Fruit fly (Drosophila melanogaster) whole organism, prepupa: ENCODE data around the gene RSG7.

Source experiments
- CG10631 ChIP-seq: fragments of 200-800 bp; sonication (Bioruptor generic); optimal IDR thresholded peaks from 2 replicates; lab custom pipeline; 2016; ENCODE audit warnings: missing biosample characterization, missing genetic modification characterization
- CG10669 ChIP-seq: fragments of 200-800 bp; sonication (Bioruptor generic); optimal IDR thresholded peaks from 3 replicates; lab custom pipeline; 2018; ENCODE audit warnings: missing biosample characterization, mild to moderate bottlenecking, missing genetic modification characterization, moderate library complexity
- CG11294 ChIP-seq: fragments of 200-800 bp; sonication (Bioruptor generic); IDR thresholded peaks from 2 replicates; pipeline ENCODE4 v1.3.6; 2022; ENCODE audit warnings: missing biosample characterization, missing genetic modification characterization
- CG11762 ChIP-seq: fragments of 200-800 bp; sonication (Bioruptor generic); optimal IDR thresholded peaks from 3 replicates; lab custom pipeline; 2016; ENCODE audit warnings: missing biosample characterization, missing genetic modification characterization; ENCODE audit not compliant: insufficient read depth
- CG15336 ChIP-seq: fragments of 200-800 bp; sonication (Bioruptor generic); IDR thresholded peaks from 2 replicates; pipeline ENCODE4 v1.3.6; 2022; ENCODE audit warnings: missing biosample characterization, missing genetic modification characterization
- CG1621 ChIP-seq: fragments of 200-800 bp; sonication (Bioruptor generic); optimal IDR thresholded peaks from 3 replicates; lab custom pipeline; 2018; ENCODE audit warnings: missing biosample characterization, mild to moderate bottlenecking, missing genetic modification characterization
- CG3032 ChIP-seq: fragments of 200-800 bp; optimal IDR thresholded peaks from 2 replicates; lab custom pipeline; 2019; ENCODE audit warnings: missing biosample characterization, mild to moderate bottlenecking, missing genetic modification characterization, moderate library complexity
- CG32006 ChIP-seq: fragments of 200-800 bp; sonication (Bioruptor generic); optimal IDR thresholded peaks from 3 replicates; lab custom pipeline; 2017; ENCODE audit warnings: missing biosample characterization, mild to moderate bottlenecking, missing genetic modification characterization
- CG34406 ChIP-seq: fragments of 200-800 bp; sonication (Bioruptor generic); optimal IDR thresholded peaks from 3 replicates; lab custom pipeline; 2016; ENCODE audit warnings: missing biosample characterization, missing genetic modification characterization
- CG3919 ChIP-seq: fragments of 200-800 bp; sonication (Bioruptor generic); optimal IDR thresholded peaks from 3 replicates; lab custom pipeline; 2016; ENCODE audit warnings: missing biosample characterization, missing genetic modification characterization
- CG4318 ChIP-seq: fragments of 200-800 bp; sonication (Bioruptor generic); optimal IDR thresholded peaks from 3 replicates; lab custom pipeline; 2017; ENCODE audit warnings: missing biosample characterization, mild to moderate bottlenecking, missing genetic modification characterization
- CG6163 ChIP-seq: fragments of 200-800 bp; sonication (Bioruptor generic); IDR thresholded peaks from 3 replicates; pipeline ENCODE4 v1.3.6; 2022; ENCODE audit warnings: missing biosample characterization, missing genetic modification characterization
- CG6276 ChIP-seq: fragments of 200-800 bp; sonication (Bioruptor generic); optimal IDR thresholded peaks from 2 replicates; lab custom pipeline; 2017; ENCODE audit warnings: missing biosample characterization, mild to moderate bottlenecking, missing genetic modification characterization
- CG6854 ChIP-seq: fragments of 200-800 bp; sonication (Bioruptor generic); optimal IDR thresholded peaks from 2 replicates; lab custom pipeline; 2017; ENCODE audit warnings: missing biosample characterization, mild to moderate bottlenecking, missing genetic modification characterization
- CG8119 ChIP-seq: fragments of 200-800 bp; sonication (Bioruptor generic); IDR thresholded peaks from 3 replicates; pipeline ENCODE4 v1.3.6; 2022; ENCODE audit warnings: missing biosample characterization, missing genetic modification characterization
- CG8632 ChIP-seq: fragments of 200-800 bp; sonication (Bioruptor generic); optimal IDR thresholded peaks from 3 replicates; lab custom pipeline; 2016; ENCODE audit warnings: missing biosample characterization, missing genetic modification characterization
- Eip78C ChIP-seq: fragments of 200-800 bp; sonication (Bioruptor generic); peaks from one replicate; lab custom pipeline; 2016; ENCODE audit warnings: missing biosample characterization, missing genetic modification characterization
- Eip93F ChIP-seq: fragments of 200-800 bp; sonication (Bioruptor generic); optimal IDR thresholded peaks from 2 replicates; lab custom pipeline; 2016; ENCODE audit warnings: missing biosample characterization, mild to moderate bottlenecking, missing genetic modification characterization
- Ets21C ChIP-seq: fragments of 200-800 bp; sonication (Bioruptor generic); optimal IDR thresholded peaks from 3 replicates; lab custom pipeline; 2016; ENCODE audit warnings: missing biosample characterization, missing genetic modification characterization
- Hr38 ChIP-seq: sonication (Bioruptor generic); optimal IDR thresholded peaks from 2 replicates; lab custom pipeline; 2016; ENCODE audit warnings: missing biosample characterization, missing genetic modification characterization
- Hr39 ChIP-seq: fragments of 200-800 bp; sonication (Bioruptor generic); optimal IDR thresholded peaks from 2 replicates; lab custom pipeline; 2016; ENCODE audit warnings: missing biosample characterization, missing genetic modification characterization
- Hr4 ChIP-seq: fragments of 200-800 bp; sonication (Bioruptor generic); optimal IDR thresholded peaks from 3 replicates; lab custom pipeline; 2016; ENCODE audit warnings: missing biosample characterization, missing genetic modification characterization
- Lpt ChIP-seq: fragments of 200-800 bp; sonication (Bioruptor generic); optimal IDR thresholded peaks from 3 replicates; lab custom pipeline; 2016; ENCODE audit warnings: missing biosample characterization, missing genetic modification characterization
- Met ChIP-seq: fragments of 200-800 bp; sonication (Bioruptor generic); optimal IDR thresholded peaks from 3 replicates; lab custom pipeline; 2016; ENCODE audit warnings: missing biosample characterization, missing genetic modification characterization
- OdsH ChIP-seq: fragments of 200-800 bp; sonication (Bioruptor generic); optimal IDR thresholded peaks from 3 replicates; lab custom pipeline; 2016; ENCODE audit warnings: missing biosample characterization, missing genetic modification characterization
- Smox ChIP-seq: fragments of 200-800 bp; sonication (Bioruptor generic); optimal IDR thresholded peaks from 3 replicates; lab custom pipeline; 2016; ENCODE audit warnings: missing biosample characterization, missing genetic modification characterization
- acj6 ChIP-seq: fragments of 200-800 bp; sonication (Bioruptor generic); optimal IDR thresholded peaks from 3 replicates; lab custom pipeline; 2016; ENCODE audit warnings: missing biosample characterization, missing genetic modification characterization
- dac ChIP-seq: fragments of 200-800 bp; sonication (Bioruptor generic); optimal IDR thresholded peaks from 2 replicates; lab custom pipeline; 2017; ENCODE audit warnings: missing biosample characterization, mild to moderate bottlenecking, missing genetic modification characterization
- dsx ChIP-seq: fragments of 200-800 bp; optimal IDR thresholded peaks from 3 replicates; lab custom pipeline; 2019; ENCODE audit warnings: missing biosample characterization, mild to moderate bottlenecking, missing genetic modification characterization, moderate library complexity; ENCODE audit not compliant: poor library complexity, severe bottlenecking
- eg ChIP-seq: fragments of 200-800 bp; sonication (Bioruptor generic); IDR thresholded peaks from 3 replicates; pipeline ENCODE4 v1.3.6; 2022; ENCODE audit warnings: missing biosample characterization, missing genetic modification characterization
- esn ChIP-seq: fragments of 200-800 bp; sonication (Bioruptor generic); optimal IDR thresholded peaks from 2 replicates; lab custom pipeline; 2016; ENCODE audit warnings: missing biosample characterization, mild to moderate bottlenecking, missing genetic modification characterization, moderate library complexity
- lz ChIP-seq: fragments of 200-800 bp; sonication (Bioruptor generic); optimal IDR thresholded peaks from 3 replicates; lab custom pipeline; 2016; ENCODE audit warnings: missing biosample characterization, missing genetic modification characterization
- net ChIP-seq: fragments of 200-800 bp; sonication (Bioruptor generic); optimal IDR thresholded peaks from 3 replicates; lab custom pipeline; 2016; ENCODE audit warnings: missing biosample characterization, missing genetic modification characterization
- pdm3 ChIP-seq: fragments of 200-800 bp; sonication (Bioruptor generic); optimal IDR thresholded peaks from 3 replicates; lab custom pipeline; 2016; ENCODE audit warnings: missing biosample characterization, missing genetic modification characterization
- spab ChIP-seq: fragments of 200-800 bp; sonication (Bioruptor generic); optimal IDR thresholded peaks from 2 replicates; lab custom pipeline; 2017; ENCODE audit warnings: missing biosample characterization, mild to moderate bottlenecking, missing genetic modification characterization, missing genetic modification reagents
- ss ChIP-seq, 2 experiments: fragments of 200-800 bp; sonication (Bioruptor generic); optimal IDR thresholded peaks; 2 replicates in 1 of 2; 3 replicates in 1 of 2; lab custom pipeline; 2017 to 2018; ENCODE audit warnings: mild to moderate bottlenecking in 2 of 2, missing biosample characterization in 2 of 2, missing genetic modification characterization in 2 of 2, moderate library complexity in 1 of 2
- svp ChIP-seq: fragments of 200-800 bp; sonication (Bioruptor generic); peaks from one replicate; lab custom pipeline; 2016; ENCODE audit warnings: missing biosample characterization, missing genetic modification characterization
- topi ChIP-seq: fragments of 200-800 bp; sonication (Bioruptor generic); optimal IDR thresholded peaks from 3 replicates; lab custom pipeline; 2016; ENCODE audit warnings: missing biosample characterization, missing genetic modification characterization
- vri ChIP-seq: fragments of 200-800 bp; sonication (Bioruptor generic); optimal IDR thresholded peaks from 3 replicates; lab custom pipeline; 2016; ENCODE audit warnings: missing biosample characterization, mild to moderate bottlenecking, missing genetic modification characterization

Gene RSG7

dm6 chrX:16849517-16849916, 5.3 kb upstream of the RSG7 start:
- TF ChIP-seq CG11294 (GFP tag; lab: Robert Waterston, UW) (no peak), Hr4 (GFP tag; lab: Kevin White, UChicago) (no peak), pdm3 (GFP tag; lab: Kevin White, UChicago) (no peak), topi (GFP tag; lab: Kevin White, UChicago) (no peak), CG1621 (tag; lab: Kevin White, UChicago) (no peak), CG10669 (GFP tag; lab: Kevin White, UChicago) (no peak), Met (GFP tag; lab: Kevin White, UChicago) (no peak), dsx (GFP tag; lab: Kevin White, UChicago) (no peak), Ets21C (GFP tag; lab: Kevin White, UChicago) (no peak), CG32006 (GFP tag; lab: Kevin White, UChicago) (no peak), CG8119 (GFP tag; lab: Robert Waterston, UW) (no peak)

dm6 chrX:16848978-16849377, 4.7 kb upstream of the RSG7 start:
- TF ChIP-seq CG8119 (GFP tag; lab: Robert Waterston, UW) (peak; percentile 36; the same call in 1 of the 3 replicates), acj6 (GFP tag; lab: Kevin White, UChicago) (peak; percentile 17), CG32006 (GFP tag; lab: Kevin White, UChicago) (peak; percentile 50), esn (no peak), Smox (no peak), CG8632 (GFP tag; lab: Kevin White, UChicago) (no peak), OdsH (GFP tag; lab: Kevin White, UChicago) (peak; percentile 23), CG3919 (GFP tag; lab: Kevin White, UChicago) (peak; percentile 37), ss (GFP tag; optimal IDR thresholded peaks at IDR 0.05; lab: Kevin White, UChicago) (no peak), spab (GFP tag; lab: Kevin White, UChicago) (no peak), CG15336 (GFP tag; lab: Robert Waterston, UW) (0 out of 2 replicates have a peak, but pooled peaks have one; percentile 28), Lpt (GFP tag; lab: Kevin White, UChicago) (no peak), CG34406 (GFP tag; lab: Kevin White, UChicago) (peak; percentile 4), Eip78C (GFP tag; lab: Kevin White, UChicago) (peak; percentile 73), CG10631 (GFP tag; lab: Kevin White, UChicago) (peak; percentile 4), net (GFP tag; lab: Kevin White, UChicago) (peak; percentile 1), svp (peak; percentile 55)

dm6 chrX:16846575-16846974, 2.3 kb upstream of the RSG7 start:
- TF ChIP-seq Eip78C (GFP tag; lab: Kevin White, UChicago) (peak; percentile 24), svp (peak; percentile 28), vri (GFP tag; lab: Kevin White, UChicago) (no peak)

- TF ChIP-seq Eip93F (GFP tag; lab: Kevin White, UChicago) (no peak), CG6163 (GFP tag; lab: Robert Waterston, UW) (no peak), CG3919 (GFP tag; lab: Kevin White, UChicago) (no peak), dsx (GFP tag; lab: Kevin White, UChicago) (no peak), topi (GFP tag; lab: Kevin White, UChicago) (no peak), CG6854 (GFP tag; lab: Kevin White, UChicago) (no peak), Hr38 (no peak), lz (no peak), CG10631 (GFP tag; lab: Kevin White, UChicago) (no peak), Hr39 (GFP tag; lab: Kevin White, UChicago) (no peak), CG1621 (tag; lab: Kevin White, UChicago) (no peak), CG32006 (GFP tag; lab: Kevin White, UChicago) (no peak), esn (no peak)
These were observed 4.3 kb downstream of the RSG7 start for dm6 chrX:16839905-16840304.

dm6 chrX:16839033-16839432, 5.2 kb downstream of the RSG7 start:
- TF ChIP-seq dac (GFP tag; lab: Kevin White, UChicago) (no peak), vri (GFP tag; lab: Kevin White, UChicago) (no peak), CG8119 (GFP tag; lab: Robert Waterston, UW) (0 out of 3 replicates have a peak, but pooled peaks have one; percentile 17), CG11762 (no peak), CG6163 (GFP tag; lab: Robert Waterston, UW) (0 out of 3 replicates have a peak, but pooled peaks have one; percentile 13), Eip78C (GFP tag; lab: Kevin White, UChicago) (peak; percentile 11), CG4318 (GFP tag; lab: Kevin White, UChicago) (no peak), acj6 (GFP tag; lab: Kevin White, UChicago) (no peak), Eip93F (GFP tag; lab: Kevin White, UChicago) (no peak), eg (GFP tag; lab: Robert Waterston, UW) (peak; percentile 45; the same call in 1 of the 3 replicates), CG3032 (tag; lab: Kevin White, UChicago) (no peak), CG6276 (GFP tag; lab: Kevin White, UChicago) (peak; percentile 7)
